Fruit fly (Drosophila melanogaster) whole organism, embryonic: Measurements from ENCODE around the gene janB.

Experiments
- NK7.1 ChIP-seq: fragments of 200-800 bp; sonication (Bioruptor generic); optimal IDR thresholded peaks from 3 replicates; lab custom pipeline; 2016; ENCODE audit warnings: missing biosample characterization, missing genetic modification characterization
- sd ChIP-seq: fragments of 200-800 bp; sonication (Bioruptor generic); optimal IDR thresholded peaks from 3 replicates; lab custom pipeline; 2018; ENCODE audit warnings: missing biosample characterization, mild to moderate bottlenecking, missing genetic modification characterization, moderate library complexity

DNA sequence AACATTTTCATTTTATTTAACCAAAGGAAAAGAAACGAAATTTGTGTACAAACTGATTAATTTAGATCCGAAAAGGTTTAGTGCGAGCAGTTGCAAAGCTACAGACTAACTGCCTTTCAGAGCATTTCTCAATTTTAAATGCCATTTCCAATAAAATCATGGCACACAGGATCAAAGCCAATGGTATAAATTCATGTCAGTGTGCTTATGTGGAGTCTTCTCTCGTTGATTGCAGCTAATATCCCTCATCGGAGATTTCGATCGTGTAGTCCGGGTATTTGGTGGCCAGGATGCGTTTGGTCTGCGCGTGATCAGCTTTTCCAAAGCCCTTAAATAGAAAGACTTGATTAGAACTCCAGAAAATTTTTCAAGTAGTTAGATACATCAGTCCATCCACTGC, at the start of gene janB:
- TF ChIP-seq sd (tag; lab: Kevin White, UChicago) (no peak), NK7.1 (GFP tag; lab: Kevin White, UChicago) (no peak)
